Worm (Caenorhabditis elegans) whole organism, L3 larva: ENCODE measurements around the gene Y46H3D.1.

Experiments used
- ceh-9 ChIP-seq: sonication (generic microtip); optimal IDR thresholded peaks from 2 replicates; lab custom pipeline; 2018; ENCODE audit warnings: missing biosample characterization, missing genetic modification characterization
- lin-39 ChIP-seq: fragments of 150-350 bp; optimal IDR thresholded peaks from 2 replicates; lab custom pipeline; 2018; ENCODE audit warnings: missing biosample characterization, missing genetic modification reagents, missing genetic modification characterization
- nhr-12 ChIP-seq: fragments of 150-350 bp; optimal IDR thresholded peaks from 2 replicates; lab custom pipeline; 2014; ENCODE audit warnings: missing biosample characterization, missing genetic modification characterization
- nhr-77 ChIP-seq: fragments of 150-350 bp; optimal IDR thresholded peaks from 2 replicates; lab custom pipeline; 2014; ENCODE audit warnings: missing biosample characterization, missing genetic modification characterization

DNA sequence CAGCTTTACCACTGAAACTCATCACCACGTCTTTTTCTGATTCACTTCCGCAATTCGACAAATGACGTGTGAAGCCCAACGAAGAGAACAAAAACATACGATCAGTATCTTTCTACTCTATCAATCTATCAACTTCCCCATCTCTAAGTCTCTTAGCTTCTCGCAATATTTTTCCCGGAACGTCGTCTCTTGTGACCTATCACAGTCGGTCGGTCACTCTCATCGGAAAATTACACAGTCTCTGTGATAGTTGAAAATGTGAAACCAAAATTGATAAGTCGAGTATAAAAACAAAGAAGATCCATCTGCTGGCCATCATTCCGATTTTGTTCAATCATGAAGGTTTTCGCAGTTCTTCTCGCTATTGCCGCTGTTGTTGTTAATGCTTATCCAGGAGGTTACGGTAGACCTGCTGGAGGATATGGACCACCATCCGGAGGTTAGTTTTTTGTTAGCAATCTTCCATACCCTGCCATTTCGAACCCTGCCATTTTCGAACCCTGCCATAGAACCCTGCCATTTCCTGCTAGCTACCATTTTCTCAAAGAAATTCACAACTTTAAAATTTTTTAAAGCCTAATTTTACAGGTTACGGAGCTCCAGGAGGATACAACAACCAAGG, 48.4 kb upstream of the Y46H3D.1 start, which contains the start of gene F16B4.4:
- TF ChIP-seq ceh-9 (tag; lab: Kevin White, UChicago) = no peak
- no peak for TF ChIP-seq nhr-12 (tag; lab: Kevin White, UChicago)
- TF ChIP-seq nhr-77 (tag; lab: Kevin White, UChicago) = no peak
- no peak for TF ChIP-seq lin-39 (tag; lab: Kevin White, UChicago)
